Worm (Caenorhabditis elegans) whole organism, L2 larva: Measurements from ENCODE around the gene neg-1.

Experiments
- ceh-82 ChIP-seq: fragments of 150-350 bp; optimal IDR thresholded peaks from 2 replicates; lab custom pipeline; 2014; ENCODE audit warnings: missing biosample characterization, missing genetic modification characterization
- crh-2 ChIP-seq: sonication (generic microtip); optimal IDR thresholded peaks from 2 replicates; lab custom pipeline; 2017; ENCODE audit warnings: missing biosample characterization, missing genetic modification characterization
- lsy-2 ChIP-seq, 2 experiments: fragments of 150-350 bp in 1 of 2; sonication (generic microtip) in 1 of 2; optimal IDR thresholded peaks; 2 replicates each; lab custom pipeline; 2014 to 2017; ENCODE audit warnings: missing biosample characterization in 2 of 2, missing genetic modification characterization in 2 of 2
- skn-1 ChIP-seq: sonication (generic microtip); optimal IDR thresholded peaks from 2 replicates; lab custom pipeline; 2017; ENCODE audit warnings: missing biosample characterization, missing genetic modification characterization
- snpc-4 ChIP-seq: fragments of 150-350 bp; optimal IDR thresholded peaks from 2 replicates; lab custom pipeline; 2014; ENCODE audit warnings: missing biosample characterization, missing genetic modification characterization
- unc-39 ChIP-seq: fragments of 150-350 bp; optimal IDR thresholded peaks from 2 replicates; lab custom pipeline; 2014; ENCODE audit warnings: missing biosample characterization, missing genetic modification characterization

DNA sequence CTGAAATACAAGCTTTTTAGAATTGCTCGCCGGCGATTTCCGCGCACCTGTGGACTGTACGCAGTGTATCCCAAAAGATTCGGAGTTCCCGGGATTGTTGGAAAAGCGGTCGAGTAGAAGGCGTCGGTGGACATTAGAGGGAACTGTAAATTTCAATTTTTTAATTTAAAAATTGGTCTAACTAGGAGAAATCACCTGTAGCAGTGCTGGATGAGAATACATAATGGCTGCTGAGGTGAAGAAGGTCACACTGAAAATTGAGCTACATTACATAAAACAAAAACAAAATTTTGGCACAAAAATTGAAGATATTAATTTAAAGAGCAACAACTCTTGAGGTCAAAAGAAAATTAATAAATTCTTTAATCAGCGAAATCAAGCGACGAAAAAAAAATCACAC is at the start of gene neg-1:
- no peak for TF ChIP-seq ceh-82 (tag; lab: Kevin White, UChicago)
- TF ChIP-seq skn-1 (tag; lab: Kevin White, UChicago), result no peak
- TF ChIP-seq unc-39 (tag; lab: Kevin White, UChicago), result no peak
- no peak for TF ChIP-seq lsy-2 (tag; optimal IDR thresholded peaks at IDR 0.05; lab: Kevin White, UChicago)
- TF ChIP-seq snpc-4 (tag; lab: Kevin White, UChicago), result no peak
- no peak for TF ChIP-seq crh-2 (tag; lab: Kevin White, UChicago)
